Worm (Caenorhabditis elegans) whole organism, dauer: ENCODE measurements around the gene fcd-2.

Source experiments
- unc-62 ChIP-seq: sonication (generic microtip); optimal IDR thresholded peaks from 2 replicates; lab custom pipeline; 2017; ENCODE audit warnings: missing biosample characterization, missing genetic modification reagents, missing genetic modification characterization

fcd-2 gene

DNA sequence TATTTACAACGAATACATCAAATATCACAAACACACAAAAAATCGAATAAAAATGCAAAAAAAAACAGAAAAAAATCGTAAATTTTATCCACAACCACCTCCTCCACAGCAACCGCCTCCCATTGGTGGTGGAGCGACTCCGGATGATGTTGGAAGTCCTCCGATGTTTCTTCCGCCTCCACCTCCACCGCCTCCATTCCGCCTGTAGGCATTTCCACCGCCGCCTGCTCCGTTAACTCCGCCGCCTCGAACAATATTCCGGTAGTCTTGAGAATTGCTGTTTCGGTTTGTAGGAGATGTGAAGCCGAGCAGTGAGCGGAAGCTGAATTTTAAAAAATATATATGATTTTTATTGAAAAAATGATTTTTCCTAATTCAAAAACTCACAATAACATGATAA lies 2.9 kb downstream of the fcd-2 start:
- TF ChIP-seq unc-62 (GFP tag; lab: Kevin White, UChicago) = no peak

DNA sequence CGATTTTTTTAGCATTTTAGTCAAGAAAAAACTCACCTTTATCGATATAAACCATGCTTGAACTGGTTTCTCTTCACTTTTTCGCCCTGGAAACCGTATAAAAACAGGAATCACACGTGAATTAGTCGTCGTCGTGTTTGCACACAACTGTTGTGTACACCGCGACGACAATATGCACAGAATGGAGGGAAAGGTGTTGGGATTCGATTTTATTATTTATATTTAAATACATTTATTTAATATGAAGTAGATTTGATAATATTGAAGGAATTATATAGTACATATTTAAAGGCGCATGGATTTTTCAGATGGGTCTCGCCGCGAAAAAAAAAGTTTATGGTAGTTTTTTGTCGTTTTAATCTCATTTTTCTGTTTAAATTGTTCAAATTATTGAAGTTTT lies 3.4 kb downstream of the fcd-2 start, which contains the start of gene Y41E3.8:
Y41E3.8 (minus strand) TSS at position 88 of the 400 bp plus-strand sequence.
- TF ChIP-seq unc-62 (GFP tag; lab: Kevin White, UChicago) = no peak

DNA sequence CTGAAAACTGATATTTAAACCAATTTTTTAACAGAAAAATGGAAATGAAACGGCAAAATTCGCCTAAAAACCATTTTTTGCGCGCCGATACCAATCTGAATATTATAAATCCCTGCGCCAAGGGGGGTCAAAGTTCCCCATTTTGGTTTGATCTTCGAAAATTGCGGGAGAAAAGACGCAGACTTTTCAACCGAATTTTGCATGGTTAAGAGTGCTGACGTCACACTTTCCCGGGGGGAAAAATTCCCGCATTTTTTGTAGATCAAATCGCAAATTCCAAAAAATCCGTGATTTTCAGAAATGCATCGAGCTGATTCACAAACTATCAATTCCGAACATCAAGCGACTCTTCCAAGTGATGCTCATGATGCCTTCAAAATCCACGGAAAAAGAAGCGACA lies 4.1 kb downstream of the fcd-2 start:
- TF ChIP-seq unc-62 (GFP tag; lab: Kevin White, UChicago) = no peak

DNA sequence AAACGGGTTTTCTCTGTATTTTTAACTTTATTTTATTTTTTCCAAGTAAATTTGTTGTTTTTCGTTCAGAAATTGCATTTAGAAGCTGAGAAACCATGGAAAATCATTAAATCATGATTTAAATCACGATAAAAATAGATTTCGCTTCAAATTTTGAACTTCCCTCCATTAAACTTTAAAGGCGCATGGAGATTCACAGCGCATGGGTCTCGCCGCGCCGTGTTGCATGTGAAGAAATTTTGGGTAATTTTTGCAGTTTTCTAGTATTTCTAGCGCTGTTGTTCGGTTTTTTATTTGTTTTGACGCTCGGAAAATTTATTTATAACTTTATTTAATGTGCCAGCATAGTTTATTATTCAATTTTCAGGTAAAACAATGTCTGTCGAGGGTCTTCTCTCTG lies 11.5 kb downstream of the fcd-2 start, which contains the start of gene eef-1B.2:
eef-1B.2 (plus strand) TSS at position 358 of the 400 bp plus-strand sequence.
- TF ChIP-seq unc-62 (GFP tag; lab: Kevin White, UChicago) = no peak

DNA sequence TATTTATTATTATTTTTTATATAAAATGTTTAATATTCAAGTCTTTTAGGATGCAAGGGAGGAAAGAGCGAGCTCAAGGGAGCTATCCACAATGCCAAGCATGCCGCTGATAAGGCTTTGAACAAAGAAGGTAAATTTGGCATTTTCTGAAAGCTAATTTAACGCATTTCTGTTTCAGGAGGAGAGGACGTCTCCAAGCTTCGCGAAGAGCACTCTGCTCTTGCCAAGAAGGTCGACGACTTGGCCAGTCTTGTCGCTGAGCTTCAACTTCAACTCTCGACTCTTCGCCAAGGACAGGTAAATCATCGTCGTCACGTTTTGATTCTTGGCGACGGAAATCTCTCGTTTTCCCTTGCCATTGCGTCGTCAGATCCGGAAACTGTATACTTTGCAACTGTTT lies 12.0 kb downstream of the fcd-2 start:
- TF ChIP-seq unc-62 (GFP tag; lab: Kevin White, UChicago) = no peak

DNA sequence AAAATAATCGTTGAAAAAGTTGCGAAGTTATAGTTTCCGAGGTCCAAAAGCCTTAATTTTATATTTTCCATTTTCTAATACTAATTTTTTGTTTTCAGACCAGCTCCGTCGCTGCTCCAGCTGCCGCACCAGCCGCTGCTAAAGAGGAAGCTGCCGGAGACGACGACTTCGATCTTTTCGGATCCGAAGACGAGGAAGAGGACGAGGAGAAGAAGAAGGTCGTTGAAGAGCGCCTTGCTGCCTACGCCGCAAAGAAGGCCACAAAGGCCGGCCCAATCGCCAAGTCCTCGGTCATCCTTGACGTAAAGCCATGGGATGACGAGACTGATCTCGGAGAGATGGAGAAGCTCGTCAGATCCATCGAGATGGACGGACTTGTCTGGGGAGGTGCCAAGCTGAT lies 13.3 kb downstream of the fcd-2 start:
- TF ChIP-seq unc-62 (GFP tag; lab: Kevin White, UChicago) = no peak

DNA sequence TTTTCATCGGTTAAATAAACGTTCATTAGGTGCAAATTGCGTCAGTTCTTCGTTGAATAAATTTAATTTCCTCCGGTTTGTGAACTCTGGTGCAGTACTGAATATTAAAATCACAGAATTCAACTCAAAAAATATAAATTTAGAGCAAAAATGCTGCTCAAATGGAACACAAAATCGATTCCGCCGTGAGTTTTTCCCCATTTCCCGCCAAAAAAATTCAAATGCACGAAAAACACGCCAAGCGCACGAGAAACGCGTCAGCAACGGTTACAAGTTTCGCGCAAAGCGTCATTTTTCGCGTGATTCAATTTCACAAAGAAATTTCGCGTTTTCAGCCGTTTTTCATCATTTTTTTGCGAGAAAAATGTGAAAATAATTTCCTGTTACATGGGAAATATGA lies 14.0 kb downstream of the fcd-2 start, which contains the start of gene hrpu-1:
hrpu-1 (plus strand) TSS at position 140 of the 400 bp plus-strand sequence.
- no peak for TF ChIP-seq unc-62 (GFP tag; lab: Kevin White, UChicago)

DNA sequence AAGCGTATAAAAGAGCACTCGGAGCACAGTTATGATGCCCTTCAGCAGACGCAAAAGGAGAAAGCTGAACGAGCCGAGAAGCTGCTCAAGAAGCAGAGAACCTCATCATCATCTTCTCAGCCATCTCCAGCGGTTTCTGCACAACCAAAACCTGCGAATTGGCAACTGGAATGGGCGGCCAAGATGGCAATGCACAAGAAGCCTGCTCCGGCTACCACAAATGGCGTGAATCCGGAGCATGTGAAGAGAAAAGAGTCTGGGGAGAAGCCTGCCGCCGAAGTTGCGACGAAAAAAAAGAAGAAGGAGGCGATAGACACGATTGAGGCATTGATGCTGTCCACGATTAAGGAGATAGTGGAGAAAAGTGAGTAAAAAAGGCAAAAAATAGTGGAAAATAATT lies 15.6 kb downstream of the fcd-2 start:
- TF ChIP-seq unc-62 (GFP tag; lab: Kevin White, UChicago) = no peak

DNA sequence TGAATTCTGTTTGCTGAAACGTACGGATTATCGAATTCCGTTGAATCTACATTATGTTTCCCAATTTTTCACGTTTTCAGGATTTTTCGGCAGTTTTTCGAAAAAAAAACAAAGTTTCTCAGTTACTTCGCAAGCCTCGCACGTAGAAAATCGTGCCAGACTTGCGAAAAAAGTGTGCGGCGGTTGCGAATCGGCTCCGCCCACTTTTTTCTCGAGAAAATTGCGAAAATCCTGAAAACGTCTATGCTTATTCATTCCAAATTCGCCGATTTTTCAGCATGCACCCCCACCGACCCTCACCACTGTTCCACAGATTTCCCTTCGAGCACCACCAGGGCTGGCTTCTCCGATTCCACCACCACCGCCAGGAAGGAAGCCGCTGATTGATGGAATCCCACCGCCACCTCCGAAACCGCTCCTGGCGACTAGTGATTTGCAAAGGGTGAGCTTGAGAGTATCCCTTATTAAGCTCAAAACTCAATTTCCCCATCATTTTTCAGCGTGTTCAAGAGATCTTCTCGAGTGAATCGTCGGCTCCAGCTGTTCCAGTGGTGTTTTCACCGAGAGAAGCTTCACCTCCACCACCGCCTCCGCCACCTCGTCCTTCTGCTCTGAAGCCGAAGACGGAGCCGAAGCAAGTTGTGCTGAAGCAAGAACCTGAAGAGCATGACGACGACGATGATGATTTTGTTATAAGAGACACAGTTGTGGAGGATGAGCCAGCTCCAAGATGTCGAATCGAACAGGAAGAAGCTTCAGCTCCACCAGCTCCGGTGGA lies 16.8 kb downstream of the fcd-2 start:
- no peak for TF ChIP-seq unc-62 (GFP tag; lab: Kevin White, UChicago)

DNA sequence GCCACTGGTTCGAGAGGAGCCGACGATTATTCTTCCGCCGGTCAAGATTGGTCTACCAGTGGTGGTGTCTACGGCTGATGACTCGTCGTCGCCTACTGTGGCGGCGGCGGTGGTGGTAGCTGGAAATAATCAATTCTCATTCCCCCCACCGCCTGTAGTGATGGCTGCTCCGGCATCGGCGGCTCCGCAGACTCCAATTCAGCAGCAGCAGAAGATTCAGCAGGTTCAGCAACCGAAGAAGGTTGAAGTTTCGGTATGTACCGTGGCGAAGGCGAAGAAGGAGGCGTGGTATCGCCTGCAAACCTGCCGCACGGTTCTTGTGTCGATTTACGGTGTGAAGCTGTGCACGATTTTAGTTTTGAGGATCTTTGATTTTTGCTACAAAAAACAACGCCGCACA lies 20.7 kb downstream of the fcd-2 start:
- TF ChIP-seq unc-62 (GFP tag; lab: Kevin White, UChicago) = no peak

DNA sequence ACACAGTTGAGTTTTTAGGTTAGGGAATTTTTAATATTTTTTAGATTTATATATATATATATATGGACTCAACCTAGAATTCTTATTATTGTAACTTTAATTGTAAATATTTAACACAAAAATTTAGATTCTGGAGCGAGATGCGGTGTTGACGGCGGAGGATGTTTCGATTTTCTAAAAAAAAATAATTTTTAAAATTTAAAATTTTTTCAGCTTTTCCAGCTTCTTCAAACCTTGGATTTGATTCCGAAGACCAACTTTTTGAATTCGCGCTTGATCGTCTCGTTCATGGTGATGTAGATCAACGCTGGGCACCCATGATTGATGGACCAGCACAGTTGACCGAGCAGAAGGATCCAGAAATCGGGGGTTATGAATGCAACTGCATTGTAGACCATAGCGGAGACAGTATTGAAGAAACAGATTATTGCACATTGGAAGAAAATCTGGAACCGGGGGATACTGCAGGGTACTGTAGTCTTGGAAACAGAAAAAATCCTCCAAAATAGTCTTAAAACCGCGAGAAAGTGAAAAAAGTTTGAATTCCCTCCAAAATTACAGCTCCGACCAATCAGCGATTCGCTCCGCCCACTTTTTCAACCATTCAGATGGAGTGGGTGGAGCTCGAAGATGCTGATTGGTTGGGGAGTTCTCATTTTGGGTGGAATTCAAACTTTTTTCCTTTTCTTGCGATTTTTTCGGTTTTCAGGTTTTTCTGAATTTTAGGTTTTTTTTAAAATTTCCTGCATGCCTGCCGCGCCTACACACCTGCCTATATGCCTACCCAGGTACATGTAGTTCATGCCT lies 24.0 kb downstream of the fcd-2 start:
- no peak for TF ChIP-seq unc-62 (GFP tag; lab: Kevin White, UChicago)

DNA sequence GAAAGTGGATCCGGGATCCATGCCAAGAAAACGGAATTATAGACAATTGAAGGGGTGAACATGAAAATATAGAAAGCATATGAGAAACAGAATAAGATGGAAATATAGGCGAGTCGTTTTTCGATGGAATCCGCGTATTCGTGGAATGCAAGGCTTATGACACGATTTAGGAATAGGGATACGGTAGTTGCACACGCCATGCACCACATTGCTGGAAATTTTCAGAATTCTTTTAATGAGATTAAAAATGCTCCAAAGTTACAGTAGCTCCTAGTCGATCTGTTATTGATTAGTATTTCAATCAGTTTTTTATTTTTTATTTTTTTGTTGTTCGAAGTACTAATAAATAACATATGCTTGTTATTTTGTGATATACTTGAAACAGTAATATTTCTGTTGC lies 25.5 kb downstream of the fcd-2 start:
- TF ChIP-seq unc-62 (GFP tag; lab: Kevin White, UChicago) = no peak

DNA sequence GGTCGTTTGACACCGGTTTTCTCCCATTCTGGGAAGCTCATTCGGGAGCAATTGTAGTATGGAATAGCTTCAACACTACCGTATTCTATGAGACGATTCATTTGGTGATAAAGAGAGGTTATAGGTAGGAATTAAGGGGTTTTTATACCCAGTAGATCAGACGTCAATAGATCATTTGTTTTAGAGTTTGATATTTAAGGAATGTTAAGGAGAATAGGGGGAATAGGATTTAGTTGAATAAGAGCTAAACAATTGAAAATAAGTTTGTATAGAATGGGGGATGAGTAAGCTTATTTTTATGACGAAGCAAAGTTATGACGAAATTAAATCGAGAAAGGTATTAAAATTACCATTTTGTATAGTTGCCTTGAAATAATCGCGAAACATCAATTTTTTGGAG lies 27.8 kb downstream of the fcd-2 start, which contains the start of gene srt-47:
srt-47 (minus strand) TSS at position 101 of the 400 bp plus-strand sequence.
- no peak for TF ChIP-seq unc-62 (GFP tag; lab: Kevin White, UChicago)

DNA sequence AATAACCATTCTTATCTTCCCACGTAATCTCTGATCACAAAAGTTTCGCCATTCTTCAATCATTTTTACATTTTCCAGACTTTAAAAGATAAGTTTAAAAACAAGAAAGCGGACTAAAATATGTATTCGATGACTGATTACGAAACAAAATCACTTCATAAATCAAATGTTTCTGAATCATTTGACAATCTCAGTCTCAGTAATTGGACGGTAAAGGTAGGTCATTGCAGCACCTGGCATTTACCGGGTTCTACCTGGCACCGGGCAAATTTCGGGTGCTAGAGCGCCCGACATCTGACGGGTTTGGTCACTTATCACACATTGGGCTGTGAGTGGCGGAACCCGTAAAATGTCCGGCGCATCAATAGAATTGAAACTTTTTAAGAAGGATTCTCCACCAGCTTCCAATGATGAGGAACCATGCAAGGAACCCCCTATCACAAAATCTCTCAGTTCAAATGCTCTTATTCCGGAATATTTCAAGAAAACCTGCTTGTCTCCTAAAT lies 30.6 kb downstream of the fcd-2 start, which contains the start of gene Y41E3.19:
Y41E3.19 (plus strand) TSS at position 51 of the 506 bp plus-strand sequence.
- no peak for TF ChIP-seq unc-62 (GFP tag; lab: Kevin White, UChicago)

DNA sequence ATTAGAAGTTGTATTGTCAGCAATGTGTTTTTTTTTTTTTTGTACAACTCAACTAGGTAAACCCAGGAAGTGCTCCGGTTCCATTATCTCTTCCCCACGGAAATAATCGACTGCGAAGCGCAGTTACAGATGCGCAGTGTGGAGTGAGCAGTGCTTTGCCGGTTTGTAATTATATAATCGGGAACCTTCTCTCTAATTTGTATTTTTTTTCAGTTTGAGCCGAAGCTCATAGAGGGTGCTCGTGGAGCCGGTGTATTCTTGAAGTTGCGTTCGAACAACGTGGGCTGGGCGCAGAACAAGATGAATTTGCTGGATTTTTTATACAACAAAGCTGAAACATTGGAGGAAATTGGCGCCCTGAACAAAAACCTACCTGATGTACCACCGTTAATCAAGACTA lies 32.5 kb downstream of the fcd-2 start, which contains the start of gene Y41E3.13:
Y41E3.13 (plus strand) TSS at position 301 of the 400 bp plus-strand sequence.
- TF ChIP-seq unc-62 (GFP tag; lab: Kevin White, UChicago) = no peak

DNA sequence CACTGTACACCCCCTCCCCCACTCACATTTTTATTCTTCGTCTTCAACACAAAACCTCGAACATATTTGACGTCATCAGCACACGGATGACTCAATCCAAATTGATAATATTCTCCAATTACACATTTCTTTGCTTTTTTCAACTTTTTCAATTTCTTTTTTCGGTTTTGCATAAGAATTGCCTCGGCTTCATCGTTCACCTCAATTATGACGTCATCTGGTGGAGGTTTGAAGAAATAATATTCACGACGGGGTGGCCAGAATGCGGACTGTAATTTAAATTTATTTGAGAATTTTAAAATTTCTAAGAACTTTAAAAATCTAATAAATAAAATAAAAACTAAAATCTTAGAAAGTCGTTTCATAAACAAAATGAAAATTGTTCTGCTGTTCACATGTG lies 38.3 kb downstream of the fcd-2 start:
- TF ChIP-seq unc-62 (GFP tag; lab: Kevin White, UChicago) = no peak
